Worm (Caenorhabditis elegans) whole organism, young adult: ENCODE measurements around the gene ZK686.1.

Experiments used
- B0035.1 ChIP-seq: sonication (generic microtip); optimal IDR thresholded peaks from 2 replicates; lab custom pipeline; 2016; ENCODE audit warnings: missing genetic modification characterization, mild to moderate bottlenecking, missing compliant biosample characterization, missing genotype, missing genetic modification reagents
- B0261.1 ChIP-seq: sonication (generic microtip); optimal IDR thresholded peaks from 2 replicates; lab custom pipeline; 2016; ENCODE audit warnings: mild to moderate bottlenecking, missing genetic modification characterization, moderate library complexity, missing compliant biosample characterization
- F33H1.4 ChIP-seq: fragments of 200-800 bp; sonication (Bioruptor generic); IDR thresholded peaks from 2 replicates; pipeline ENCODE4 v1.3.6; 2022; ENCODE audit warnings: missing genetic modification reagents, missing genetic modification characterization, missing compliant biosample characterization
- F57C9.4 ChIP-seq: sonication (generic microtip); optimal IDR thresholded peaks from 2 replicates; lab custom pipeline; 2017; ENCODE audit warnings: mild to moderate bottlenecking, missing genetic modification characterization, missing compliant biosample characterization
- Y67H2A.10 ChIP-seq: fragments of 200-800 bp; sonication (Bioruptor generic); conservative IDR thresholded peaks from 2 replicates; pipeline ENCODE4 v1.3.6; 2022; ENCODE audit warnings: missing genetic modification reagents, missing genetic modification characterization, missing compliant biosample characterization
- cebp-2 ChIP-seq: fragments of 200-800 bp; sonication (Bioruptor generic); IDR thresholded peaks from 2 replicates; pipeline ENCODE4 v1.3.6; 2022; ENCODE audit warnings: missing genetic modification characterization, missing compliant biosample characterization
- dox-1 ChIP-seq: fragments of 200-800 bp; sonication (Bioruptor generic); IDR thresholded peaks from 2 replicates; pipeline ENCODE4 v1.3.6; 2022; ENCODE audit warnings: missing genetic modification reagents, missing genetic modification characterization, missing compliant biosample characterization
- let-526 ChIP-seq: fragments of 200-800 bp; sonication (Bioruptor generic); IDR thresholded peaks from 2 replicates; pipeline ENCODE4 v1.3.6; 2022; ENCODE audit warnings: missing genetic modification reagents, missing genetic modification characterization, missing compliant biosample characterization
- nhr-90 ChIP-seq: sonication (generic microtip); optimal IDR thresholded peaks from 2 replicates; lab custom pipeline; 2016; ENCODE audit warnings: missing genotype, mild to moderate bottlenecking, missing genetic modification characterization, missing compliant biosample characterization
- sea-2 ChIP-seq: fragments of 200-800 bp; sonication (Bioruptor generic); IDR thresholded peaks from 2 replicates; pipeline ENCODE4 v1.3.6; 2022; ENCODE audit warnings: missing genetic modification characterization, missing compliant biosample characterization

ce11 chrIII:7758562-7758961 lies 14.4 kb upstream of the ZK686.1 start, which contains the start of gene pcp-1:
- TF ChIP-seq let-526 (GFP tag; lab: Robert Waterston, UW) (no peak), F57C9.4 (tag; lab: Kevin White, UChicago) (no peak), B0035.1 (tag; lab: Kevin White, UChicago) (no peak), sea-2 (no peak), nhr-90 (no peak), Y67H2A.10 (no peak), F33H1.4 (GFP tag; lab: Robert Waterston, UW) (no peak), cebp-2 (GFP tag; lab: Robert Waterston, UW) (no peak), B0261.1 (no peak), dox-1 (GFP tag; lab: Robert Waterston, UW) (no peak; the same call in 1 of the 2 replicates)
